Fruit fly (Drosophila melanogaster) whole organism, prepupa: ENCODE results near the gene Crz.

ENCODE experiments used
- Blimp-1 ChIP-seq: fragments of 200-800 bp; sonication (Bioruptor generic); optimal IDR thresholded peaks from 3 replicates; lab custom pipeline; 2017; ENCODE audit warnings: missing biosample characterization, missing genetic modification characterization, mild to moderate bottlenecking, moderate library complexity, missing genetic modification reagents
- CG11294 ChIP-seq: fragments of 200-800 bp; sonication (Bioruptor generic); IDR thresholded peaks from 2 replicates; pipeline ENCODE4 v1.3.6; 2022; ENCODE audit warnings: missing biosample characterization, missing genetic modification characterization
- CG11762 ChIP-seq: fragments of 200-800 bp; sonication (Bioruptor generic); optimal IDR thresholded peaks from 3 replicates; lab custom pipeline; 2016; ENCODE audit warnings: missing biosample characterization, missing genetic modification characterization; ENCODE audit not compliant: insufficient read depth
- CG1621 ChIP-seq: fragments of 200-800 bp; sonication (Bioruptor generic); optimal IDR thresholded peaks from 3 replicates; lab custom pipeline; 2018; ENCODE audit warnings: missing biosample characterization, mild to moderate bottlenecking, missing genetic modification characterization
- CG6163 ChIP-seq: fragments of 200-800 bp; sonication (Bioruptor generic); IDR thresholded peaks from 3 replicates; pipeline ENCODE4 v1.3.6; 2022; ENCODE audit warnings: missing biosample characterization, missing genetic modification characterization
- CG6276 ChIP-seq: fragments of 200-800 bp; sonication (Bioruptor generic); optimal IDR thresholded peaks from 2 replicates; lab custom pipeline; 2017; ENCODE audit warnings: missing biosample characterization, mild to moderate bottlenecking, missing genetic modification characterization
- CG6792 ChIP-seq: fragments of 200-800 bp; sonication (Bioruptor generic); optimal IDR thresholded peaks from 3 replicates; lab custom pipeline; 2016; ENCODE audit warnings: missing biosample characterization, missing genetic modification characterization
- CG6854 ChIP-seq: fragments of 200-800 bp; sonication (Bioruptor generic); optimal IDR thresholded peaks from 2 replicates; lab custom pipeline; 2017; ENCODE audit warnings: missing biosample characterization, mild to moderate bottlenecking, missing genetic modification characterization
- CG7368 ChIP-seq: fragments of 200-800 bp; sonication (Bioruptor generic); optimal IDR thresholded peaks from 3 replicates; lab custom pipeline; 2016; ENCODE audit warnings: missing biosample characterization, missing genetic modification characterization
- CG8319 ChIP-seq: fragments of 200-800 bp; sonication (Bioruptor generic); optimal IDR thresholded peaks from 3 replicates; lab custom pipeline; 2016; ENCODE audit warnings: missing biosample characterization, missing genetic modification characterization
- CG8632 ChIP-seq: fragments of 200-800 bp; sonication (Bioruptor generic); optimal IDR thresholded peaks from 3 replicates; lab custom pipeline; 2016; ENCODE audit warnings: missing biosample characterization, missing genetic modification characterization
- Eip75B ChIP-seq: fragments of 200-800 bp; sonication (Bioruptor generic); optimal IDR thresholded peaks from 3 replicates; lab custom pipeline; 2016; ENCODE audit warnings: missing biosample characterization, missing genetic modification characterization
- Eip78C ChIP-seq: fragments of 200-800 bp; sonication (Bioruptor generic); peaks from one replicate; lab custom pipeline; 2016; ENCODE audit warnings: missing biosample characterization, missing genetic modification characterization
- Eip93F ChIP-seq: fragments of 200-800 bp; sonication (Bioruptor generic); optimal IDR thresholded peaks from 2 replicates; lab custom pipeline; 2016; ENCODE audit warnings: missing biosample characterization, mild to moderate bottlenecking, missing genetic modification characterization
- Gug ChIP-seq: fragments of 200-800 bp; sonication (Bioruptor generic); IDR thresholded peaks from 2 replicates; pipeline ENCODE4 v1.3.6; 2022; ENCODE audit warnings: missing biosample characterization, missing genetic modification characterization
- Met ChIP-seq: fragments of 200-800 bp; sonication (Bioruptor generic); optimal IDR thresholded peaks from 3 replicates; lab custom pipeline; 2016; ENCODE audit warnings: missing biosample characterization, missing genetic modification characterization
- OdsH ChIP-seq: fragments of 200-800 bp; sonication (Bioruptor generic); optimal IDR thresholded peaks from 3 replicates; lab custom pipeline; 2016; ENCODE audit warnings: missing biosample characterization, missing genetic modification characterization
- Sox15 ChIP-seq: fragments of 200-800 bp; sonication (Bioruptor generic); optimal IDR thresholded peaks from 3 replicates; lab custom pipeline; 2016; ENCODE audit warnings: missing biosample characterization, missing genetic modification characterization
- achi ChIP-seq: fragments of 200-800 bp; sonication (Bioruptor generic); optimal IDR thresholded peaks from 3 replicates; lab custom pipeline; 2016; ENCODE audit warnings: missing biosample characterization, missing genetic modification characterization
- cyc ChIP-seq: fragments of 200-800 bp; sonication (Bioruptor generic); optimal IDR thresholded peaks from 3 replicates; lab custom pipeline; 2016; ENCODE audit warnings: missing biosample characterization, missing genetic modification characterization
- eg ChIP-seq: fragments of 200-800 bp; sonication (Bioruptor generic); IDR thresholded peaks from 3 replicates; pipeline ENCODE4 v1.3.6; 2022; ENCODE audit warnings: missing biosample characterization, missing genetic modification characterization
- esn ChIP-seq: fragments of 200-800 bp; sonication (Bioruptor generic); optimal IDR thresholded peaks from 2 replicates; lab custom pipeline; 2016; ENCODE audit warnings: missing biosample characterization, mild to moderate bottlenecking, missing genetic modification characterization, moderate library complexity
- fd59A ChIP-seq: fragments of 200-800 bp; sonication (Bioruptor generic); optimal IDR thresholded peaks from 2 replicates; lab custom pipeline; 2017; ENCODE audit warnings: missing biosample characterization, mild to moderate bottlenecking, missing genetic modification characterization, missing genetic modification reagents
- fd85E ChIP-seq: fragments of 200-800 bp; sonication (Bioruptor generic); optimal IDR thresholded peaks from 3 replicates; lab custom pipeline; 2016; ENCODE audit warnings: missing biosample characterization, missing genetic modification characterization
- lz ChIP-seq: fragments of 200-800 bp; sonication (Bioruptor generic); optimal IDR thresholded peaks from 3 replicates; lab custom pipeline; 2016; ENCODE audit warnings: missing biosample characterization, missing genetic modification characterization
- spab ChIP-seq: fragments of 200-800 bp; sonication (Bioruptor generic); optimal IDR thresholded peaks from 2 replicates; lab custom pipeline; 2017; ENCODE audit warnings: missing biosample characterization, mild to moderate bottlenecking, missing genetic modification characterization, missing genetic modification reagents
- ss ChIP-seq, 2 experiments: fragments of 200-800 bp; sonication (Bioruptor generic); optimal IDR thresholded peaks; 2 replicates in 1 of 2; 3 replicates in 1 of 2; lab custom pipeline; 2017 to 2018; ENCODE audit warnings: mild to moderate bottlenecking in 2 of 2, missing biosample characterization in 2 of 2, missing genetic modification characterization in 2 of 2, moderate library complexity in 1 of 2
- svp ChIP-seq: fragments of 200-800 bp; sonication (Bioruptor generic); peaks from one replicate; lab custom pipeline; 2016; ENCODE audit warnings: missing biosample characterization, missing genetic modification characterization
- vri ChIP-seq: fragments of 200-800 bp; sonication (Bioruptor generic); optimal IDR thresholded peaks from 3 replicates; lab custom pipeline; 2016; ENCODE audit warnings: missing biosample characterization, mild to moderate bottlenecking, missing genetic modification characterization

The Crz gene

DNA sequence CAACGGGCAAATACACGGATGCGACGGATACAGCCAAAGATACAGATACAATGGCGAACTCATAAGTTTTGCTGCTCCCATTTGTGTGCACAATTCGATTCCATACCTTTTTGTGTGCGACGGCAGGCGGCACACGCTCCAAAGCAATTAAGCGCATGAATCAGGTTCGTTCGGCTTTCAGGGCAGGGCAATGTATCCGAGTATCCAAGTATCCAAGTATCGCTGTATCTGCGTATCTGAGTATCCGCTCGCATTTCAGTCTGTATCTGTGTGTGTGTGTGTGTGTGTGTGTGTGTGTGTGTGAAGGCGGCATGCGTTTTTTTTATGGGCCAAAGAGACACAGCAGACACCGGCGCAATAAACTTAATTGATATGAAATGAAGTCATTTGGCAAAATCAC, 48.5 kb downstream of the Crz start:
- TF ChIP-seq CG6854 (GFP tag; lab: Kevin White, UChicago), result peak; percentile 81
- TF ChIP-seq vri (GFP tag; lab: Kevin White, UChicago), result no peak
- no peak for TF ChIP-seq fd85E (GFP tag; lab: Kevin White, UChicago)
- TF ChIP-seq achi, result no peak
- no peak for TF ChIP-seq CG11294 (GFP tag; lab: Robert Waterston, UW)
- peak; percentile 21 for TF ChIP-seq CG7368 (GFP tag; lab: Kevin White, UChicago)
- TF ChIP-seq lz (GFP tag; lab: Kevin White, UChicago), result no peak
- TF ChIP-seq Eip78C (GFP tag; lab: Kevin White, UChicago), result peak; percentile 24
- TF ChIP-seq OdsH (GFP tag; lab: Kevin White, UChicago), result no peak
- no peak for TF ChIP-seq CG8319 (GFP tag; lab: Kevin White, UChicago)
- no peak for TF ChIP-seq eg
- no peak for TF ChIP-seq CG6276 (GFP tag; lab: Kevin White, UChicago)
- TF ChIP-seq CG1621, result no peak
- TF ChIP-seq esn (GFP tag; lab: Kevin White, UChicago), result no peak
- peak; percentile 9 for TF ChIP-seq Blimp-1
- TF ChIP-seq fd59A (GFP tag; lab: Kevin White, UChicago), result no peak
- no peak for TF ChIP-seq CG6792 (GFP tag; lab: Kevin White, UChicago)
- peak; percentile 7 for TF ChIP-seq Met (GFP tag; lab: Kevin White, UChicago)
- no peak for TF ChIP-seq Eip75B (GFP tag; lab: Kevin White, UChicago)
- no peak for TF ChIP-seq cyc (GFP tag; lab: Kevin White, UChicago)
- peak; percentile 35 to 77 for TF ChIP-seq ss (GFP tag; optimal IDR thresholded peaks at IDR 0.05; lab: Kevin White, UChicago)
- TF ChIP-seq CG8632 (GFP tag; lab: Kevin White, UChicago), result no peak
- no peak for TF ChIP-seq Sox15 (GFP tag; lab: Kevin White, UChicago)
- TF ChIP-seq Eip93F (GFP tag; lab: Kevin White, UChicago), result no peak
- TF ChIP-seq, all 60 proteins: peak for 6

DNA sequence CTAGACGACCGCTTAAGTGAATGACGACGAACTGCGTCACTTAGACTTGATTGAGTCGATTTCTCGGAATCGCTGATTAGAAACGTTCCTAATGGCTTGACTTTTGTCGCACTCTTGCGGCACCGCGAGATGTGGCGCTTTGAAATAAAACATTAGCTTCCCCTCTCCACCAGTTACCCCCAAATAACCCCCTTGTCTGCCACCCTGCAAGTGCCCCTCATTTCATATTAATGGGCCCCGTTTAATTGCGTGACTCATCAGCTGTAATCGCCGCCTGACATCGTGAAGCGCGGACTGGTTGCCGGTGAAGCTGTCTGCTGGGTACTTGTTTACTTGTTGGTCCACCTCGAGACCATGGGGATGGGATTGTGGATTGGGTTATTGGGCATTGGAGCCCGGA, 49.5 kb downstream of the Crz start:
- TF ChIP-seq ss (GFP tag; optimal IDR thresholded peaks at IDR 0.05; lab: Kevin White, UChicago) (peak in 1 of 2 experiments; percentile 47), lz (GFP tag; lab: Kevin White, UChicago) (no peak), CG11762 (no peak), spab (no peak), eg (0 out of 3 replicates have a peak, but pooled peaks have one; percentile 24), Gug (GFP tag; lab: Robert Waterston, UW) (0 out of 2 replicates have a peak, but pooled peaks have one; percentile 10), CG6163 (GFP tag; lab: Robert Waterston, UW) (0 out of 3 replicates have a peak, but pooled peaks have one; percentile 23), svp (GFP tag; lab: Kevin White, UChicago) (no peak)
- TF ChIP-seq, all 60 proteins: peak for 4
